Worm (Caenorhabditis elegans) whole organism, L4/young adult: ENCODE results near the gene math-44.
"Not testable (repeated sequence)": the region's sequence is repeated elsewhere in the genome, so short reads cannot be mapped to it uniquely, and the experiment has no call there.

Experiments
- W03F9.2 ChIP-seq: fragments of 150-350 bp; optimal IDR thresholded peaks from 2 replicates; lab custom pipeline; 2014; ENCODE audit warnings: missing biosample characterization, missing genetic modification characterization
- dao-5 ChIP-seq: sonication (generic microtip); optimal IDR thresholded peaks from 2 replicates; lab custom pipeline; 2016; ENCODE audit warnings: missing genotype, missing genetic modification characterization, moderate library complexity, missing compliant biosample characterization
- him-1 ChIP-seq: sonication (generic microtip); optimal IDR thresholded peaks from 2 replicates; lab custom pipeline; 2016; ENCODE audit warnings: missing genotype, missing genetic modification reagents, missing genetic modification characterization, missing compliant biosample characterization

The math-44 gene

DNA sequence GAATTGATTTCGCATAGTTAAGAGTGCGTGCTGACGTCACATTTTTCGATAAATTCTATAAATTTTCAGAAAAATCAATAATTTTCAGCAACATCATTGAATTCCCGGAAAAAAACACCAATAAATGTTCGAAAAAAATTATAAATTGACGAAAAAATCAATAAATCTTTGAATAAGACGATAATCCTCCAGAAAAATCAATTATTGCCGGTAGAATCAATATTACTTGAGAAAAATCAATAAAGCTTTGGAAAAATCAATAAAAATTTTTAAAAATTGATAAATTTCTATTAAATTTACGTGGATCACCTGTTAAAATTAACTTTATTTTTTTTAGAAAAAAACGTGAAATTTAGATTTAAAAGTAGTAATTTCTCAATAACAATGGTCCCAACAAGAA lies 24.7 kb downstream of the math-44 start:
- TF ChIP-seq him-1 (tag; lab: Kevin White, UChicago): no peak
- TF ChIP-seq dao-5 (tag; lab: Kevin White, UChicago): no peak
- no peak for TF ChIP-seq W03F9.2 (tag; lab: Kevin White, UChicago)

DNA sequence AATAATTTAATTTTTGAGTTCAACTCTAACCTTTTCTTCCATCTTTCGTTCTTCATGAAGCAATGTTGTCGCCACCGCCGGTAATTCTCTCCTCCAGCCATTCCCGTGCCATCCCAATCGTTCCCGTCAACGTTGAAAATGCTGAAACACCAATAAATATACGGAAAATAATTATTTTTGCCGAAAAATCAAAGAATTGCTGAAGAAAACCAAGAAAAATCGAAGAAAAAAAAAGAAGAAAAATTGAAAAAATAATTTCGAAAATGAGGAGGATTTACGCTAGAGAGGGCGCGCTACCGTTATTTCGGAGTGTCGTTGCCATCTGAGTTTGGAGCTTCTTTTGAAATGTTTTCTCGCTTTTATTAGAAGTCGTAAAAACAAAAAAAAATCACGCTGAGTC lies 34.4 kb downstream of the math-44 start, which contains the start of gene cya-2:
TSS of gene cya-2 (minus strand) at position 101 of the 400 bp plus-strand sequence.
- not testable (repeated sequence) for TF ChIP-seq W03F9.2, dao-5, him-1 (tag; lab: Kevin White, UChicago)

DNA sequence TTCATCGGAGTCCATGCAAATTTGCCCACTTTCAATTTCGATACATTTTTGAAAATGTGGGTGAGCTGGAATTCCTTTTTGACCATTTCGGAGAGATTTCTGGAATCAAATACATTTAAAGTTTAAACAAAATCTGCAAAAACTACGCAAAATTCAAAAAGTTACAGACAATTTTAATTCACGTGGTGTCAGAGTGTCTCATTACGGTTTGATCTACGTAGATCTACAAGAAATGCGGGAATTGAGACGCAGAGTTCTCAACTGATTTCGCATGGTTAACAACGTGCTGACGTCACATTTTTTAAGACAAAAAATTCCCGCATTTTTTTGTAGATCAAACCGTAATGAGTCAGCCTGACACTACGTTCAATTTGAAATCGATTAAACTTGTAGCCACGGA lies 37.4 kb downstream of the math-44 start, which contains the start of gene bath-21:
TSS of gene bath-21 (minus strand) at position 101 of the 400 bp plus-strand sequence.
- TF ChIP-seq him-1 (tag; lab: Kevin White, UChicago): no peak
- TF ChIP-seq W03F9.2 (tag; lab: Kevin White, UChicago): no peak
- no peak for TF ChIP-seq dao-5 (tag; lab: Kevin White, UChicago)

DNA sequence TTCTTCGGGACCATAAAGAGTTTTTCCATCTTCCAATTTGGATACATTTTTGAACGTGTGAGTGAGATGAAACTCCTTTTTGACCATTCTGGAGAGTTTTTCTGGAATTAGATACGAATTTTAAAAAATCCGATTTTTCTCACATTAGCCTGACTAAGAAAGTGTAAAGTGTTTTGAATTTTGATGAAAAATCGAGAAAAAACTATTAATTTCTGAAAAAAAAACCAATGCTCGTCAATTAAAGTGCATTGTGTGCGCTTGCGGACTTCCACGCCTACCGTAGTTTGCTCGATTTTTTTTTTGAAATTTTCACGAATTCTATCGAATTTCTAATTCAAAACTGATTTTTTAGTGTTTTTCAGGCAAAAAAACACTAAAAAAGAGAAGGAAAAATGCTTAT lies 39.6 kb downstream of the math-44 start, which contains the start of gene bath-1:
TSS of gene bath-1 (minus strand) at position 101 of the 400 bp plus-strand sequence.
- TF ChIP-seq him-1 (tag; lab: Kevin White, UChicago) (no peak), W03F9.2 (tag; lab: Kevin White, UChicago) (no peak), dao-5 (tag; lab: Kevin White, UChicago) (no peak)

DNA sequence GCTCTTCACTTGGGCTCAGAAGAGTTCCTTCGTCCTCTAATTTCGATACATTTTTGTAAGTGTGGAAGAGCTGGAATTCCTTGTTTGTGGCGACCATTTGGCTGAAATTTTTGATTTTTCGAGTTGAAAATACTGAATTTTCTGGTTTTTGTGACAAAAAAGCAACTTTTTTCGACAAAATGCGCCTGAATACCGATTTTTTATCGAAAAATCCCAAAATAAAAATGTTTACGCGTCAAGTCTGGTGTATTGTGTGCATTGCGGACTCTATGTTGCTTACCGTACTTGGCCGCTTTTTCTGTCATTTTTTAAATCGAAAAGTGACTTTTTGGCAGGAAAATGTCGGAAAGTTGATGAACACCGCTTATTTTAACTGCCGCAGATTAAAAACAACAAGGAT lies 41.3 kb downstream of the math-44 start, which contains the start of gene bath-3:
TSS of gene bath-3 (minus strand) at position 101 of the 400 bp plus-strand sequence.
- no peak for TF ChIP-seq dao-5 (tag; lab: Kevin White, UChicago)
- no peak for TF ChIP-seq him-1 (tag; lab: Kevin White, UChicago)

DNA sequence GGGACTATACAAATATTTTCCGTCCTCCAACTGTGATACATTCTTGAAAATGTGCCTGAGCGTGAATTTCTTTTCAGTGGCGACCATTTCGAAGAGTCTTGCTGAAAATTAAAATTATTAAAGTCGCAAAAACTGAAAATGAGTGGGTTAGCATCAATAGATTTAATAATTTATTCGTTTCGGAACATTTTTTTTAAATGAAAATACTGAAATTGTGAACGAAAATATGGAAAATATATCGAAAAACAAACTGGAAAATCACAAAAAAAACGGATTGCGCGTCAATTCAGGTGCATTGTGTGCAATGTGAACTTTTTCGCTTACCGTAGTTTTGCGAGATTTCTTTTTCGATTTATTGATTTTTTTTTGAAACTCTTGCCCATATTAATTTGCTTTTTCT lies 42.7 kb downstream of the math-44 start, which contains the start of gene bath-5:
TSS of gene bath-5 (minus strand) at position 101 of the 400 bp plus-strand sequence.
- TF ChIP-seq W03F9.2 (tag; lab: Kevin White, UChicago): no peak
- no peak for TF ChIP-seq him-1 (tag; lab: Kevin White, UChicago)
- TF ChIP-seq dao-5 (tag; lab: Kevin White, UChicago): no peak

DNA sequence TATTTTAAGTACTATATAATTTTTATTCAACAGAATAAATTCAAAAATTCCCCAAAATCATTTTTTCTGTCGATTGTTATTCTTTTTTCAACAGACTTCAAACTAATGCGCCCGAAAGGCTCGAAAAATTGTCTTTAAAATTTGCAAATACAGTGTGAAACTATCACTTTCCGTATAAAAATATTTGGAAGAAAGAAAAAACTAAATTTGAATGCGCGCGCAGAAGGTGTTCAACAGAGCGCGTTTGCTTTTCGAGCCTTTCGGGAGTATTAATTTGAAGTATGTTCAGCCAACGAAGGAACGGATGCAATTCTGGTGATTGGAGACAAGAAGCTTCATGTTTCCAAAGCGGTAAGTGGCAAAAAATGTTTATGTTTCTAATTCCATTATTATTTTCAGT lies 43.2 kb downstream of the math-44 start, which contains the start of gene btb-4:
TSS of gene btb-4 (plus strand) at position 35 of the 400 bp plus-strand sequence.
- not testable (repeated sequence) for TF ChIP-seq him-1, W03F9.2, dao-5 (tag; lab: Kevin White, UChicago)

DNA sequence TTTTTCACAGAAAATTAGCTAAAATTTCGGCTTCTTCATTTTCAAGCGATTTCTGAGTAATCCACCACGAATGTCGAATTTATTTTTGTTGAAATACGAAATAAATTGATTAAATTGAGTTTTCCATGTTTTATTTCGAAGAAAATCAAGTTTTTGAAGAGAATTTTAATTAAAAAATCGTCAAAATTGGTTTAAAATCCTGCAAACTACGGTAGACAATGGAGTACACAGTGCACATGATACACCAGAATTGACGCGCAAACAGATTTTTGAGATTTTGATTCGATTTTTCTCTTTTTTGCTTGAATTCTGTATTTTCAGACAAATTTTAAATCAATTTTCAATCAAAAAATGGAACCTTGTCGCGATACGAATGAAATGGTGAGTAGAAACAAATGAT lies 44.2 kb downstream of the math-44 start, which contains the start of gene F59H6.14:
TSS of gene F59H6.14 (plus strand) at position 301 of the 400 bp plus-strand sequence.
- TF ChIP-seq W03F9.2 (tag; lab: Kevin White, UChicago) (no peak), him-1 (tag; lab: Kevin White, UChicago) (no peak), dao-5 (tag; lab: Kevin White, UChicago) (no peak)

DNA sequence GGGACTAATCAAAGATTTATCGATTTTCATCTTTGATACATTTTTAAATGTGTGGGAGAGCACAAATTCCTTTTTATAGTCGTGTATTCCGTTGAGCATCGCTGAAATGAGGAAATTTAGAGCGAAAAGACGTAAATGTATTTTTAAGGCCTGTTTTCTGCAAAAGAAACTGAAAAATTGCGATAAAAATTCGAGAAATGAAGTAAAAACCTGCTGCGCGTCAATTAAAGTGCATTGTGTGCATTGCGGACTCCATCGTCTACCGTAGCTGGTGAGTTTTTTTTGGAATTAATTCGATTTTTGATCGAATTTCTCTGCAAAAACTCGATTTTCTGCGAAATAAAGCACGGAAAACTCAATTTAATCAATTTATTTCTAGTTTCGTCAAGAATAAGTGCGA lies 50.2 kb downstream of the math-44 start, which contains the start of gene bath-19:
TSS of gene bath-19 (minus strand) at position 101 of the 400 bp plus-strand sequence.
- no peak for TF ChIP-seq dao-5 (tag; lab: Kevin White, UChicago)
- TF ChIP-seq him-1 (tag; lab: Kevin White, UChicago): no peak
- TF ChIP-seq W03F9.2 (tag; lab: Kevin White, UChicago): no peak
